Worm (Caenorhabditis elegans) whole organism, young adult: ENCODE data around the gene tin-9.1.

Experiments used
- B0261.1 ChIP-seq: sonication (generic microtip); optimal IDR thresholded peaks from 2 replicates; lab custom pipeline; 2016; ENCODE audit warnings: mild to moderate bottlenecking, missing genetic modification characterization, moderate library complexity, missing compliant biosample characterization
- B0336.3 ChIP-seq: fragments of 200-800 bp; sonication (Bioruptor generic); IDR thresholded peaks from 2 replicates; pipeline ENCODE4 v1.3.6; 2022; ENCODE audit warnings: missing genetic modification characterization, missing compliant biosample characterization
- C17E4.6 ChIP-seq: fragments of 200-800 bp; sonication (Bioruptor generic); IDR thresholded peaks from 2 replicates; pipeline ENCODE4 v1.3.6; 2022; ENCODE audit warnings: missing genetic modification reagents, missing genetic modification characterization, missing compliant biosample characterization
- F10E7.11 ChIP-seq: sonication (generic microtip); optimal IDR thresholded peaks from 2 replicates; lab custom pipeline; 2017; ENCODE audit warnings: mild to moderate bottlenecking, missing genetic modification characterization, moderate library complexity, missing compliant biosample characterization
- F49E8.2 ChIP-seq: sonication (generic microtip); optimal IDR thresholded peaks from 3 replicates; lab custom pipeline; 2017; ENCODE audit warnings: missing genetic modification characterization, mild to moderate bottlenecking, missing compliant biosample characterization, antibody characterized with exemption, moderate library complexity; ENCODE audit not compliant: insufficient read depth
- T07F8.4 ChIP-seq: sonication (generic microtip); optimal IDR thresholded peaks from 2 replicates; lab custom pipeline; 2016; ENCODE audit warnings: mild to moderate bottlenecking, missing genetic modification characterization, moderate library complexity, missing compliant biosample characterization
- Y53F4B.3 ChIP-seq: fragments of 200-800 bp; sonication (Bioruptor generic); IDR thresholded peaks from 2 replicates; pipeline ENCODE4 v1.3.6; 2022; ENCODE audit warnings: missing genetic modification reagents, missing genetic modification characterization, missing compliant biosample characterization
- Y53G8AR.9 ChIP-seq: fragments of 200-800 bp; sonication (Bioruptor generic); conservative IDR thresholded peaks from 2 replicates; pipeline ENCODE4 v1.3.6; 2022; ENCODE audit warnings: missing genetic modification reagents, missing genetic modification characterization, missing compliant biosample characterization
- Y56A3A.18 ChIP-seq: fragments of 200-800 bp; sonication (Bioruptor generic); IDR thresholded peaks from 2 replicates; pipeline ENCODE4 v1.3.6; 2022; ENCODE audit warnings: missing genetic modification reagents, missing genetic modification characterization, missing compliant biosample characterization
- akir-1 ChIP-seq: fragments of 200-800 bp; sonication (Bioruptor generic); optimal IDR thresholded peaks from 2 replicates; lab custom pipeline; 2018; ENCODE audit warnings: mild to moderate bottlenecking, missing genetic modification characterization, moderate library complexity, missing compliant biosample characterization
- aptf-2 ChIP-seq: fragments of 200-800 bp; sonication (Bioruptor generic); conservative IDR thresholded peaks from 2 replicates; pipeline ENCODE4 v1.3.6; 2022; ENCODE audit warnings: missing genetic modification reagents, missing genetic modification characterization, missing compliant biosample characterization
- attf-3 ChIP-seq: fragments of 200-800 bp; sonication (Bioruptor generic); conservative IDR thresholded peaks from 2 replicates; pipeline ENCODE4 v1.3.6; 2022; ENCODE audit warnings: missing genetic modification reagents, missing genetic modification characterization, missing compliant biosample characterization
- attf-5 ChIP-seq: fragments of 200-800 bp; sonication (Bioruptor generic); optimal IDR thresholded peaks from 2 replicates; lab custom pipeline; 2018; ENCODE audit warnings: mild to moderate bottlenecking, missing genetic modification characterization, missing compliant biosample characterization
- ccch-3 ChIP-seq: fragments of 200-800 bp; sonication (Bioruptor generic); optimal IDR thresholded peaks from 2 replicates; lab custom pipeline; 2018; ENCODE audit warnings: mild to moderate bottlenecking, missing genetic modification characterization, missing compliant biosample characterization
- ceh-100 ChIP-seq: fragments of 200-800 bp; sonication (Bioruptor generic); IDR thresholded peaks from 2 replicates; pipeline ENCODE4 v1.3.6; 2022; ENCODE audit warnings: missing genetic modification reagents, missing genetic modification characterization, missing compliant biosample characterization
- ceh-27 ChIP-seq: fragments of 200-800 bp; sonication (Bioruptor generic); optimal IDR thresholded peaks from 2 replicates; lab custom pipeline; 2018; ENCODE audit warnings: mild to moderate bottlenecking, missing genetic modification characterization, moderate library complexity, missing compliant biosample characterization
- dox-1 ChIP-seq: fragments of 200-800 bp; sonication (Bioruptor generic); IDR thresholded peaks from 2 replicates; pipeline ENCODE4 v1.3.6; 2022; ENCODE audit warnings: missing genetic modification reagents, missing genetic modification characterization, missing compliant biosample characterization
- dpl-1 ChIP-seq: fragments of 150-350 bp; optimal IDR thresholded peaks from 2 replicates; lab custom pipeline; 2014; ENCODE audit warnings: missing biosample characterization, missing genetic modification reagents, missing genetic modification characterization
- efl-1 ChIP-seq: fragments of 150-350 bp; optimal IDR thresholded peaks from 2 replicates; lab custom pipeline; 2014; ENCODE audit warnings: missing biosample characterization, missing genetic modification reagents, missing genetic modification characterization
- egl-44 ChIP-seq: fragments of 200-800 bp; sonication (Bioruptor generic); IDR thresholded peaks from 2 replicates; pipeline ENCODE4 v1.3.6; 2022; ENCODE audit warnings: missing genetic modification reagents, missing genetic modification characterization, missing compliant biosample characterization
- egrh-3 ChIP-seq: fragments of 200-800 bp; sonication (Bioruptor generic); IDR thresholded peaks from 2 replicates; pipeline ENCODE4 v1.3.6; 2022; ENCODE audit warnings: missing genetic modification reagents, missing genetic modification characterization, missing compliant biosample characterization
- fkh-3 ChIP-seq: sonication (generic microtip); optimal IDR thresholded peaks from 2 replicates; lab custom pipeline; 2016; ENCODE audit warnings: mild to moderate bottlenecking, missing genetic modification characterization, missing compliant biosample characterization
- gei-17 ChIP-seq: fragments of 200-800 bp; sonication (Bioruptor generic); optimal IDR thresholded peaks from 2 replicates; lab custom pipeline; 2018; ENCODE audit warnings: mild to moderate bottlenecking, missing genetic modification characterization, missing compliant biosample characterization
- him-1 ChIP-seq: sonication (generic microtip); optimal IDR thresholded peaks from 2 replicates; lab custom pipeline; 2016; ENCODE audit warnings: missing genotype, missing genetic modification reagents, missing genetic modification characterization, missing compliant biosample characterization
- let-526 ChIP-seq: fragments of 200-800 bp; sonication (Bioruptor generic); IDR thresholded peaks from 2 replicates; pipeline ENCODE4 v1.3.6; 2022; ENCODE audit warnings: missing genetic modification reagents, missing genetic modification characterization, missing compliant biosample characterization
- lin-26 ChIP-seq: fragments of 200-800 bp; sonication (Bioruptor generic); IDR thresholded peaks from 2 replicates; pipeline ENCODE4 v1.3.6; 2022; ENCODE audit warnings: missing genetic modification reagents, missing genetic modification characterization, missing compliant biosample characterization
- lin-35 ChIP-seq, 3 experiments: fragments of 150-350 bp in 2 of 3; sonication (generic microtip) in 1 of 3; optimal IDR thresholded peaks; 2 replicates each; lab custom pipeline; 2014 to 2018; ENCODE audit warnings: missing biosample characterization in 3 of 3, missing genetic modification characterization in 3 of 3, missing genetic modification reagents in 3 of 3
- lin-40 ChIP-seq: sonication (generic microtip); optimal IDR thresholded peaks from 2 replicates; lab custom pipeline; 2016; ENCODE audit warnings: missing genetic modification characterization, mild to moderate bottlenecking, missing compliant biosample characterization, missing genotype, missing genetic modification reagents
- lin-54 ChIP-seq: fragments of 200-800 bp; sonication (Bioruptor generic); optimal IDR thresholded peaks from 2 replicates; lab custom pipeline; 2018; ENCODE audit warnings: mild to moderate bottlenecking, missing genetic modification characterization, missing compliant biosample characterization
- lir-1 ChIP-seq: fragments of 200-800 bp; sonication (Bioruptor generic); conservative IDR thresholded peaks from 2 replicates; pipeline ENCODE4 v1.3.6; 2022; ENCODE audit warnings: missing genetic modification reagents, missing genetic modification characterization, missing compliant biosample characterization
- lsy-27 ChIP-seq: sonication (generic microtip); optimal IDR thresholded peaks from 2 replicates; lab custom pipeline; 2017; ENCODE audit warnings: missing genetic modification characterization, mild to moderate bottlenecking, missing compliant biosample characterization, antibody characterized with exemption, missing genotype, borderline replicate concordance; ENCODE audit not compliant: insufficient read depth
- madf-10 ChIP-seq: sonication (generic microtip); optimal IDR thresholded peaks from 2 replicates; lab custom pipeline; 2016; ENCODE audit warnings: mild to moderate bottlenecking, missing genetic modification characterization, missing compliant biosample characterization
- madf-3 ChIP-seq: fragments of 200-800 bp; sonication (Bioruptor generic); IDR thresholded peaks from 2 replicates; pipeline ENCODE4 v1.3.6; 2022; ENCODE audit warnings: missing genetic modification reagents, missing genetic modification characterization, missing compliant biosample characterization
- mcd-1 ChIP-seq: fragments of 200-800 bp; sonication (Bioruptor generic); IDR thresholded peaks from 2 replicates; pipeline ENCODE4 v1.3.6; 2022; ENCODE audit warnings: missing genetic modification reagents, missing genetic modification characterization, missing compliant biosample characterization
- mes-4 ChIP-seq: sonication (generic microtip); optimal IDR thresholded peaks from 2 replicates; lab custom pipeline; 2016; ENCODE audit warnings: missing genotype, missing genetic modification characterization, missing compliant biosample characterization
- nhr-120 ChIP-seq: fragments of 200-800 bp; sonication (Bioruptor generic); IDR thresholded peaks from 2 replicates; pipeline ENCODE4 v1.3.6; 2022; ENCODE audit warnings: missing genetic modification characterization, missing compliant biosample characterization
- nhr-80 ChIP-seq: sonication (generic microtip); optimal IDR thresholded peaks from 2 replicates; lab custom pipeline; 2016; ENCODE audit warnings: missing genetic modification characterization, missing compliant biosample characterization
- rcor-1 ChIP-seq: fragments of 200-800 bp; sonication (Bioruptor generic); IDR thresholded peaks from 2 replicates; pipeline ENCODE4 v1.3.6; 2022; ENCODE audit warnings: missing genetic modification reagents, missing genetic modification characterization, missing compliant biosample characterization
- repo-1 ChIP-seq: sonication (generic microtip); optimal IDR thresholded peaks from 2 replicates; lab custom pipeline; 2017; ENCODE audit warnings: mild to moderate bottlenecking, missing genetic modification characterization, missing compliant biosample characterization
- snpc-3.4 ChIP-seq: sonication (generic microtip); optimal IDR thresholded peaks from 2 replicates; lab custom pipeline; 2017; ENCODE audit warnings: missing genetic modification characterization, mild to moderate bottlenecking, missing compliant biosample characterization, antibody characterized with exemption, moderate library complexity, missing genotype, missing genetic modification reagents
- sptf-2 ChIP-seq: fragments of 200-800 bp; sonication (Bioruptor generic); optimal IDR thresholded peaks from 2 replicates; lab custom pipeline; 2018; ENCODE audit warnings: mild to moderate bottlenecking, missing genetic modification characterization, missing compliant biosample characterization
- tbp1 ChIP-seq: fragments of 200-800 bp; sonication (Bioruptor generic); optimal IDR thresholded peaks from 2 replicates; lab custom pipeline; 2018; ENCODE audit warnings: mild to moderate bottlenecking, missing genetic modification characterization, missing compliant biosample characterization
- tbx-9 ChIP-seq: sonication (generic microtip); optimal IDR thresholded peaks from 2 replicates; lab custom pipeline; 2016; ENCODE audit warnings: borderline replicate concordance, missing genetic modification characterization, inconsistent platforms, missing compliant biosample characterization
- tlf-1 ChIP-seq: fragments of 200-800 bp; sonication (Bioruptor generic); optimal IDR thresholded peaks from 2 replicates; lab custom pipeline; 2018; ENCODE audit warnings: mild to moderate bottlenecking, missing genetic modification characterization, missing compliant biosample characterization
- unc-62 ChIP-seq: fragments of 150-350 bp; optimal IDR thresholded peaks from 2 replicates; lab custom pipeline; 2014; ENCODE audit warnings: missing biosample characterization, missing genetic modification reagents, missing genetic modification characterization
- zim-3 ChIP-seq: sonication (generic microtip); optimal IDR thresholded peaks from 2 replicates; lab custom pipeline; 2017; ENCODE audit warnings: mild to moderate bottlenecking, missing genetic modification characterization, moderate library complexity, missing compliant biosample characterization
- ztf-22 ChIP-seq: fragments of 200-800 bp; sonication (Bioruptor generic); optimal IDR thresholded peaks from 2 replicates; lab custom pipeline; 2018; ENCODE audit warnings: mild to moderate bottlenecking, missing genetic modification characterization, moderate library complexity, missing compliant biosample characterization
- ztf-26 ChIP-seq: sonication (generic microtip); optimal IDR thresholded peaks from 2 replicates; lab custom pipeline; 2017; ENCODE audit warnings: missing genetic modification characterization, missing compliant biosample characterization
- ztf-28 ChIP-seq: fragments of 200-800 bp; sonication (Bioruptor generic); IDR thresholded peaks from 2 replicates; pipeline ENCODE4 v1.3.6; 2022; ENCODE audit warnings: missing genetic modification reagents, missing genetic modification characterization, missing compliant biosample characterization

The tin-9.1 gene

DNA sequence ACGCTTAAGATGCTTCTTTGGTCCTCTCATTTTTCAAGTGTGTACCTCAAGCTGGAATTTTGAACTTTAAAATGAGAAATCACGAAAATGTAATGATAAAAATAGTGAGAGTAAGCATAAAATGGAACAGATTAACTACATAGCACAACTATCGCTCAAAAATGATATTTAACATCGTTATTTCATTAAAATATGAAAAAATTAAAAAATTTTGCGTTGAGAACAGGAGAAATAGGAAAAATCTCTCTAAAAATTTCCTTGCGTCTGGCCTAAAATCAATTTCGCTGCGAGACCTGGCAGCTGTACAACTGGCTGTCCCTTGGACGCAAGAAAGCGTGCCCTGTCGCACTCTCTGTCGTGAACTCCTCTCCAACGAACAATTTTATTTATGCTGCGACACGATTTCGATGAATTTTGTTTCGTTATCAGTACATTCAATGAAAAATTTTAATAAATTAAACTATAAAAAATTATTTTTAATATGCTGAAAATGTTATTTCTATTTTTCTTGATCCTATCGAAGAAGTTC, 40.3 kb upstream of the tin-9.1 start, which contains the start of gene rps-4 (continued):
- TF ChIP-seq tbp1 (GFP tag; lab: Kevin White, UChicago) (peak; percentile 66), let-526 (GFP tag; lab: Robert Waterston, UW) (no peak), egl-44 (GFP tag; lab: Robert Waterston, UW) (no peak), repo-1 (tag; lab: Kevin White, UChicago) (no peak), lsy-27 (tag; lab: Kevin White, UChicago) (no peak), unc-62 (GFP tag; lab: Kevin White, UChicago) (no peak), ztf-28 (GFP tag; lab: Robert Waterston, UW) (no peak), dpl-1 (GFP tag; lab: Kevin White, UChicago) (peak; percentile 47), lin-40 (peak; percentile 71), madf-3 (GFP tag; lab: Robert Waterston, UW) (peak; percentile 37; the same call in 1 of the 2 replicates), fkh-3 (tag; lab: Kevin White, UChicago) (no peak), lir-1 (GFP tag; lab: Robert Waterston, UW) (0 out of 2 replicates have a peak, but pooled peaks have one; percentile 45), snpc-3.4 (tag; lab: Kevin White, UChicago) (peak; percentile 68), attf-5 (GFP tag; lab: Kevin White, UChicago) (peak; percentile 87), tbx-9 (tag; lab: Kevin White, UChicago) (no peak), him-1 (tag; lab: Kevin White, UChicago) (peak; percentile 43), Y53G8AR.9 (GFP tag; lab: Robert Waterston, UW) (no peak), lin-35 (GFP tag; optimal IDR thresholded peaks at IDR 0.05; lab: Kevin White, UChicago) (peak in 2 of 3 experiments; percentile 34 to 52), Y56A3A.18 (GFP tag; lab: Robert Waterston, UW) (no peak), mes-4 (tag; lab: Kevin White, UChicago) (no peak), attf-3 (peak; percentile 68), tlf-1 (GFP tag; lab: Kevin White, UChicago) (peak; percentile 73), mcd-1 (peak; percentile 98), sptf-2 (GFP tag; lab: Kevin White, UChicago) (no peak), T07F8.4 (tag; lab: Kevin White, UChicago) (no peak), ztf-26 (peak; percentile 19), B0336.3 (GFP tag; lab: Robert Waterston, UW) (no peak; the same call in 1 of the 2 replicates), rcor-1 (GFP tag; lab: Robert Waterston, UW) (peak; percentile 52), lin-26 (GFP tag; lab: Robert Waterston, UW) (no peak), B0261.1 (tag; lab: Kevin White, UChicago) (no peak), lin-54 (GFP tag; lab: Kevin White, UChicago) (peak; percentile 73), ztf-22 (GFP tag; lab: Kevin White, UChicago) (no peak), nhr-120 (GFP tag; lab: Robert Waterston, UW) (no peak), ccch-3 (no peak), C17E4.6 (no peak), zim-3 (tag; lab: Kevin White, UChicago) (no peak), Y53F4B.3 (GFP tag; lab: Robert Waterston, UW) (no peak), nhr-80 (tag; lab: Kevin White, UChicago) (peak; percentile 62), gei-17 (GFP tag; lab: Kevin White, UChicago) (no peak), akir-1 (GFP tag; lab: Kevin White, UChicago) (no peak), F49E8.2 (tag; lab: Kevin White, UChicago) (peak; percentile 74), efl-1 (GFP tag; lab: Kevin White, UChicago) (peak; percentile 52), egrh-3 (GFP tag; lab: Robert Waterston, UW) (no peak), ceh-100 (GFP tag; lab: Robert Waterston, UW) (no peak), madf-10 (tag; lab: Kevin White, UChicago) (peak; percentile 58), dox-1 (GFP tag; lab: Robert Waterston, UW) (peak; percentile 88), aptf-2 (GFP tag; lab: Robert Waterston, UW) (no peak), F10E7.11 (tag; lab: Kevin White, UChicago) (no peak), ceh-27 (GFP tag; lab: Kevin White, UChicago) (peak; percentile 70)
